Fruit fly (Drosophila melanogaster) whole organism, prepupa: ENCODE results near the gene CG13046.

Source experiments
- Blimp-1 ChIP-seq: fragments of 200-800 bp; sonication (Bioruptor generic); optimal IDR thresholded peaks from 3 replicates; lab custom pipeline; 2017; ENCODE audit warnings: missing biosample characterization, missing genetic modification characterization, mild to moderate bottlenecking, moderate library complexity, missing genetic modification reagents
- CG10631 ChIP-seq: fragments of 200-800 bp; sonication (Bioruptor generic); optimal IDR thresholded peaks from 2 replicates; lab custom pipeline; 2016; ENCODE audit warnings: missing biosample characterization, missing genetic modification characterization
- CG10669 ChIP-seq: fragments of 200-800 bp; sonication (Bioruptor generic); optimal IDR thresholded peaks from 3 replicates; lab custom pipeline; 2018; ENCODE audit warnings: missing biosample characterization, mild to moderate bottlenecking, missing genetic modification characterization, moderate library complexity
- CG16779 ChIP-seq: fragments of 200-800 bp; sonication (Bioruptor generic); optimal IDR thresholded peaks from 3 replicates; lab custom pipeline; 2017; ENCODE audit warnings: missing biosample characterization, mild to moderate bottlenecking, missing genetic modification characterization
- CG31627 ChIP-seq: fragments of 200-800 bp; sonication (Bioruptor generic); optimal IDR thresholded peaks from 3 replicates; lab custom pipeline; 2016; ENCODE audit warnings: missing biosample characterization, missing genetic modification characterization
- CG6163 ChIP-seq: fragments of 200-800 bp; sonication (Bioruptor generic); IDR thresholded peaks from 3 replicates; pipeline ENCODE4 v1.3.6; 2022; ENCODE audit warnings: missing biosample characterization, missing genetic modification characterization
- CG6276 ChIP-seq: fragments of 200-800 bp; sonication (Bioruptor generic); optimal IDR thresholded peaks from 2 replicates; lab custom pipeline; 2017; ENCODE audit warnings: missing biosample characterization, mild to moderate bottlenecking, missing genetic modification characterization
- CG6808 ChIP-seq: fragments of 200-800 bp; sonication (Bioruptor generic); optimal IDR thresholded peaks from 3 replicates; lab custom pipeline; 2017; ENCODE audit warnings: missing biosample characterization, missing genetic modification characterization, mild to moderate bottlenecking, moderate library complexity, missing genetic modification reagents
- CG7368 ChIP-seq: fragments of 200-800 bp; sonication (Bioruptor generic); optimal IDR thresholded peaks from 3 replicates; lab custom pipeline; 2016; ENCODE audit warnings: missing biosample characterization, missing genetic modification characterization
- CG8119 ChIP-seq: fragments of 200-800 bp; sonication (Bioruptor generic); IDR thresholded peaks from 3 replicates; pipeline ENCODE4 v1.3.6; 2022; ENCODE audit warnings: missing biosample characterization, missing genetic modification characterization
- CG8319 ChIP-seq: fragments of 200-800 bp; sonication (Bioruptor generic); optimal IDR thresholded peaks from 3 replicates; lab custom pipeline; 2016; ENCODE audit warnings: missing biosample characterization, missing genetic modification characterization
- CG8632 ChIP-seq: fragments of 200-800 bp; sonication (Bioruptor generic); optimal IDR thresholded peaks from 3 replicates; lab custom pipeline; 2016; ENCODE audit warnings: missing biosample characterization, missing genetic modification characterization
- CG9139 ChIP-seq: fragments of 200-800 bp; sonication (Bioruptor generic); optimal IDR thresholded peaks from 3 replicates; lab custom pipeline; 2017; ENCODE audit warnings: missing biosample characterization, mild to moderate bottlenecking, missing genetic modification characterization
- Eip75B ChIP-seq: fragments of 200-800 bp; sonication (Bioruptor generic); optimal IDR thresholded peaks from 3 replicates; lab custom pipeline; 2016; ENCODE audit warnings: missing biosample characterization, missing genetic modification characterization
- Eip78C ChIP-seq: fragments of 200-800 bp; sonication (Bioruptor generic); peaks from one replicate; lab custom pipeline; 2016; ENCODE audit warnings: missing biosample characterization, missing genetic modification characterization
- Eip93F ChIP-seq: fragments of 200-800 bp; sonication (Bioruptor generic); optimal IDR thresholded peaks from 2 replicates; lab custom pipeline; 2016; ENCODE audit warnings: missing biosample characterization, mild to moderate bottlenecking, missing genetic modification characterization
- Ets96B ChIP-seq: fragments of 200-800 bp; optimal IDR thresholded peaks from 2 replicates; lab custom pipeline; 2019; ENCODE audit warnings: missing biosample characterization, mild to moderate bottlenecking, missing genetic modification characterization, moderate library complexity
- Gug ChIP-seq: fragments of 200-800 bp; sonication (Bioruptor generic); IDR thresholded peaks from 2 replicates; pipeline ENCODE4 v1.3.6; 2022; ENCODE audit warnings: missing biosample characterization, missing genetic modification characterization
- Hr38 ChIP-seq: sonication (Bioruptor generic); optimal IDR thresholded peaks from 2 replicates; lab custom pipeline; 2016; ENCODE audit warnings: missing biosample characterization, missing genetic modification characterization
- Hr39 ChIP-seq: fragments of 200-800 bp; sonication (Bioruptor generic); optimal IDR thresholded peaks from 2 replicates; lab custom pipeline; 2016; ENCODE audit warnings: missing biosample characterization, missing genetic modification characterization
- Lpt ChIP-seq: fragments of 200-800 bp; sonication (Bioruptor generic); optimal IDR thresholded peaks from 3 replicates; lab custom pipeline; 2016; ENCODE audit warnings: missing biosample characterization, missing genetic modification characterization
- Met ChIP-seq: fragments of 200-800 bp; sonication (Bioruptor generic); optimal IDR thresholded peaks from 3 replicates; lab custom pipeline; 2016; ENCODE audit warnings: missing biosample characterization, missing genetic modification characterization
- Smox ChIP-seq: fragments of 200-800 bp; sonication (Bioruptor generic); optimal IDR thresholded peaks from 3 replicates; lab custom pipeline; 2016; ENCODE audit warnings: missing biosample characterization, missing genetic modification characterization
- Sox102F ChIP-seq: fragments of 200-800 bp; sonication (Bioruptor generic); optimal IDR thresholded peaks from 2 replicates; lab custom pipeline; 2016; ENCODE audit warnings: missing biosample characterization, mild to moderate bottlenecking, missing genetic modification characterization
- achi ChIP-seq: fragments of 200-800 bp; sonication (Bioruptor generic); optimal IDR thresholded peaks from 3 replicates; lab custom pipeline; 2016; ENCODE audit warnings: missing biosample characterization, missing genetic modification characterization
- acj6 ChIP-seq: fragments of 200-800 bp; sonication (Bioruptor generic); optimal IDR thresholded peaks from 3 replicates; lab custom pipeline; 2016; ENCODE audit warnings: missing biosample characterization, missing genetic modification characterization
- dac ChIP-seq: fragments of 200-800 bp; sonication (Bioruptor generic); optimal IDR thresholded peaks from 2 replicates; lab custom pipeline; 2017; ENCODE audit warnings: missing biosample characterization, mild to moderate bottlenecking, missing genetic modification characterization
- dsx ChIP-seq: fragments of 200-800 bp; optimal IDR thresholded peaks from 3 replicates; lab custom pipeline; 2019; ENCODE audit warnings: missing biosample characterization, mild to moderate bottlenecking, missing genetic modification characterization, moderate library complexity; ENCODE audit not compliant: poor library complexity, severe bottlenecking
- esn ChIP-seq: fragments of 200-800 bp; sonication (Bioruptor generic); optimal IDR thresholded peaks from 2 replicates; lab custom pipeline; 2016; ENCODE audit warnings: missing biosample characterization, mild to moderate bottlenecking, missing genetic modification characterization, moderate library complexity
- fd85E ChIP-seq: fragments of 200-800 bp; sonication (Bioruptor generic); optimal IDR thresholded peaks from 3 replicates; lab custom pipeline; 2016; ENCODE audit warnings: missing biosample characterization, missing genetic modification characterization
- fkh ChIP-seq: fragments of 200-800 bp; sonication (Bioruptor generic); optimal IDR thresholded peaks from 3 replicates; lab custom pipeline; 2017; ENCODE audit warnings: missing biosample characterization, mild to moderate bottlenecking, missing genetic modification characterization, moderate library complexity
- pdm3 ChIP-seq: fragments of 200-800 bp; sonication (Bioruptor generic); optimal IDR thresholded peaks from 3 replicates; lab custom pipeline; 2016; ENCODE audit warnings: missing biosample characterization, missing genetic modification characterization
- salr ChIP-seq, 2 experiments: fragments of 200-800 bp; sonication (Bioruptor generic); optimal IDR thresholded peaks; 3 replicates each; lab custom pipeline; 2016 to 2018; ENCODE audit warnings: missing biosample characterization in 2 of 2, missing genetic modification characterization in 2 of 2, mild to moderate bottlenecking in 1 of 2
- svp ChIP-seq: fragments of 200-800 bp; sonication (Bioruptor generic); peaks from one replicate; lab custom pipeline; 2016; ENCODE audit warnings: missing biosample characterization, missing genetic modification characterization
- topi ChIP-seq: fragments of 200-800 bp; sonication (Bioruptor generic); optimal IDR thresholded peaks from 3 replicates; lab custom pipeline; 2016; ENCODE audit warnings: missing biosample characterization, missing genetic modification characterization
- vri ChIP-seq: fragments of 200-800 bp; sonication (Bioruptor generic); optimal IDR thresholded peaks from 3 replicates; lab custom pipeline; 2016; ENCODE audit warnings: missing biosample characterization, mild to moderate bottlenecking, missing genetic modification characterization

Gene CG13046

DNA sequence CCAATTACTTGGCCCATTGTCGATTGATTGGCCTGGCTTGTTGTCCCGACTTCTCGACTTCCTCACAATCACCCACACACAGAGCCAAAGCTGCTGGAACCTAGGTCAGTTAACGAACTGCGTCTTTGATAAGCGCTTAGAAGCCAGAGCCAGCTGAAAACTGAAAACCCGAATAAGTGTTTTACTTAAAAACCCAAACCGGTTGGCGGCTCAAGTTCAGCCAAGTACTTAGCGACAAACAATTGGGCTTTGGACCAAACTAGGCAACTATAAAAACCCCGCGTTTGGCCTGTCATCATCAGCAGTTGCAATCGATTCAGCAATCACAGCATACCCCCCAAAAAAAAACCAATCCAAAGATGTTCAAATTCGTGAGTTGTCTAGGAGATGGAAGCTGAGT is 35.1 kb upstream of the CG13046 start, which contains the start of gene CG13059:
TSS of gene CG13059 (plus strand) at position 301 of the 400 bp plus-strand sequence.
- TF ChIP-seq Eip75B (no peak), Gug (GFP tag; lab: Robert Waterston, UW) (no peak), CG10669 (GFP tag; lab: Kevin White, UChicago) (no peak), Eip93F (GFP tag; lab: Kevin White, UChicago) (no peak), CG16779 (tag; lab: Kevin White, UChicago) (no peak), salr (GFP tag; optimal IDR thresholded peaks at IDR 0.05; lab: Kevin White, UChicago) (no peak), CG8319 (GFP tag; lab: Kevin White, UChicago) (no peak), Ets96B (no peak), pdm3 (GFP tag; lab: Kevin White, UChicago) (no peak), CG6808 (no peak), CG8632 (no peak), CG7368 (GFP tag; lab: Kevin White, UChicago) (no peak), acj6 (GFP tag; lab: Kevin White, UChicago) (no peak), Hr38 (no peak), CG9139 (GFP tag; lab: Kevin White, UChicago) (no peak), dac (GFP tag; lab: Kevin White, UChicago) (no peak), CG10631 (GFP tag; lab: Kevin White, UChicago) (no peak), Lpt (GFP tag; lab: Kevin White, UChicago) (no peak), CG8119 (GFP tag; lab: Robert Waterston, UW) (no peak)

dm6 chr3L:16321172-16321571 is 33.0 kb upstream of the CG13046 start, which contains the start of gene CG42718:
Gene CG42718, minus strand, starts transcription at chr3L:16321272.
- TF ChIP-seq Ets96B, result no peak
- no peak for TF ChIP-seq dac (GFP tag; lab: Kevin White, UChicago)
- no peak for TF ChIP-seq fkh (GFP tag; lab: Kevin White, UChicago)
- no peak for TF ChIP-seq topi (GFP tag; lab: Kevin White, UChicago)
- no peak for TF ChIP-seq Gug (GFP tag; lab: Robert Waterston, UW)

DNA sequence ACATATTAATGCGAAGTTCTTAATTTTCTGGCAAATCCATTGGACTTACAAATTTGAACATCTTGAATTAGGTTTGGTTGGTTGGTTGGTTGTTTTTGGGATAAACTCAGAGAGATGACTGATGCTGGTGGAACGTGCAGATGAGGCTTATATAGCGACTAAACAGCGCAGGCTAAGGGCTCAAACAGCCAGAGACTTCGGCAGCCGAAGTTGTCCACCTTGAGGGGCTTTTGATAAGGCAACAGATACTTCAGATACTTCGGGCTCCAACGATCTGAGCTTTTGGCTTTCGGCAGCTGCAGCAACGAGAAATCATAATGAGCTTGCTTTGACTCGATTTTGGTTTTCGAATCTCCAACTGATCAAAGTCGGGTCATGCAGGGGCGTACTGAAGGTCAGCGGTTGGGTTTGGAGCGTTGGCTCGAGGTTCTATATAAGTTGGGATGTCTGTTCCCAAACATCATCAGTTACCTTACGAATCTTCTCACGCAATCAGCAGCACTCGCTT is 31.2 kb upstream of the CG13046 start, which contains the start of the genes CG13041 and CG13060:
TSS of gene CG13041 (minus strand) at position 128 of the 508 bp plus-strand sequence.
TSS of gene CG13060 (plus strand) at position 458 of the 508 bp plus-strand sequence.
- TF ChIP-seq Hr39 (no peak), Ets96B (no peak), CG8632 (no peak), CG7368 (GFP tag; lab: Kevin White, UChicago) (no peak), esn (GFP tag; lab: Kevin White, UChicago) (no peak), Met (GFP tag; lab: Kevin White, UChicago) (no peak), vri (GFP tag; lab: Kevin White, UChicago) (no peak), dsx (no peak), Sox102F (GFP tag; lab: Kevin White, UChicago) (no peak), CG6163 (GFP tag; lab: Robert Waterston, UW) (no peak), Blimp-1 (no peak), CG31627 (GFP tag; lab: Kevin White, UChicago) (no peak), Smox (GFP tag; lab: Kevin White, UChicago) (no peak), CG6808 (no peak), fd85E (no peak), Eip75B (no peak)

- no peak for TF ChIP-seq Eip78C (GFP tag; lab: Kevin White, UChicago)
- no peak for TF ChIP-seq CG31627 (GFP tag; lab: Kevin White, UChicago)
- TF ChIP-seq CG6276, result no peak
- TF ChIP-seq Sox102F (GFP tag; lab: Kevin White, UChicago), result no peak
- TF ChIP-seq CG8119 (GFP tag; lab: Robert Waterston, UW), result no peak
- TF ChIP-seq svp (GFP tag; lab: Kevin White, UChicago), result no peak
- no peak for TF ChIP-seq salr (GFP tag; optimal IDR thresholded peaks at IDR 0.05; lab: Kevin White, UChicago)
- no peak for TF ChIP-seq CG10631 (GFP tag; lab: Kevin White, UChicago)
- TF ChIP-seq achi, result no peak
Observed at dm6 chr3L:16317724-16318123, 29.5 kb upstream of the CG13046 start, which contains the start of gene Nplp3. Gene Nplp3, plus strand, starts transcription at chr3L:16318024.
